Worm (Caenorhabditis elegans) whole organism, young adult: ENCODE results near the gene Y75B7AR.1.

Experiments used
- hmg-1.2 ChIP-seq: fragments of 200-800 bp; sonication (Bioruptor generic); IDR thresholded peaks from 2 replicates; pipeline ENCODE4 v1.3.6; 2022; ENCODE audit warnings: missing genetic modification reagents, missing genetic modification characterization, missing compliant biosample characterization
- rpc-1 ChIP-seq, 2 experiments: fragments of 150-350 bp in 1 of 2; sonication (generic microtip) in 1 of 2; optimal IDR thresholded peaks; 2 replicates each; lab custom pipeline; 2014 to 2018; ENCODE audit warnings: missing biosample characterization in 1 of 2, missing genetic modification characterization in 1 of 2, missing genetic modification reagents in 1 of 2, missing genotype in 1 of 2
- ztf-22 ChIP-seq: fragments of 200-800 bp; sonication (Bioruptor generic); optimal IDR thresholded peaks from 2 replicates; lab custom pipeline; 2018; ENCODE audit warnings: mild to moderate bottlenecking, missing genetic modification characterization, moderate library complexity, missing compliant biosample characterization

DNA sequence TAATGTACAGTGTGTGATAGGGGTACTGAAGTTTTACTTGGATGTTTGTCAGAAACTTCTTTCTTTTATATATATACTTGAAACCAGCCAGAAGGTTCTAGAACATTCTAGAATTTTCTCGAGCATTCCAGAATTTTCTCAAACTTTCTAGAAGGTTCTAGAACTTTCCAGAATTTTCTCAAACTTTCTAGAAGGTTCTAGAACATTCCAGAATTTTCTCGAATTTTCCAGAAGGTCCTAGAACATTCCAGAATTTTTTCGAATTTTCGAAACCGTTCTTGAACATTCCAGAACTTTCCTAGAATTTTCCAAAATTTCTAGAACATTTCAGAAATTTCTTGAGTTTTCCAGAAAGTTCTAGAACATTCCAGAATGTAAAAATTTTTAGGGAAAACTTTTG lies 37.5 kb downstream of the Y75B7AR.1 start:
- TF ChIP-seq hmg-1.2 (GFP tag; lab: Robert Waterston, UW) (no peak), ztf-22 (GFP tag; lab: Kevin White, UChicago) (no peak), rpc-1 (optimal IDR thresholded peaks at IDR 0.05; lab: Kevin White, UChicago) (peak; percentile 41), rpc-1 (tag; optimal IDR thresholded peaks at IDR 0.05; lab: Kevin White, UChicago) (no peak)
